Fruit fly (Drosophila melanogaster) whole organism, pupa: ENCODE results near the gene pot.

Source experiments
- CG10348 ChIP-seq: fragments of 200-800 bp; sonication (Bioruptor generic); IDR thresholded peaks from 2 replicates; pipeline ENCODE4 v1.3.6; 2022; ENCODE audit warnings: missing biosample characterization, missing genetic modification characterization
- CG34367 ChIP-seq: fragments of 200-800 bp; sonication (Bioruptor generic); optimal IDR thresholded peaks from 2 replicates; lab custom pipeline; 2018; ENCODE audit warnings: missing biosample characterization, mild to moderate bottlenecking, missing genetic modification characterization
- CG8301 ChIP-seq: fragments of 200-800 bp; sonication (Bioruptor generic); optimal IDR thresholded peaks from 2 replicates; lab custom pipeline; 2018; ENCODE audit warnings: missing biosample characterization, mild to moderate bottlenecking, missing genetic modification characterization
- Pif1B ChIP-seq: fragments of 200-800 bp; sonication (Bioruptor generic); optimal IDR thresholded peaks from 3 replicates; lab custom pipeline; 2016; ENCODE audit warnings: missing biosample characterization, missing genetic modification characterization
- gl ChIP-seq: fragments of 200-800 bp; sonication (Bioruptor generic); optimal IDR thresholded peaks from 2 replicates; lab custom pipeline; 2018; ENCODE audit warnings: missing biosample characterization, mild to moderate bottlenecking, missing genetic modification characterization

- TF ChIP-seq CG8301 (tag; lab: Kevin White, UChicago), result peak; percentile 92
- TF ChIP-seq gl, result no peak
- peak; percentile 74 for TF ChIP-seq Pif1B (GFP tag; lab: Kevin White, UChicago)
- TF ChIP-seq CG34367, result peak; percentile 58
- TF ChIP-seq CG10348, result peak; percentile 46; the same call in 1 of the 2 replicates
Observed at dm6 chrX:11920959-11921358, 3.9 kb upstream of the pot start.
